Fruit fly (Drosophila melanogaster) whole organism, embryonic: ENCODE data around the gene CG15528.

Experiments
- Ada2b ChIP-seq: fragments of 200-800 bp; sonication (Bioruptor generic); IDR thresholded peaks from 2 replicates; pipeline ENCODE4 v1.3.6; 2022; ENCODE audit warnings: missing biosample characterization, missing genetic modification characterization
- CG10147 ChIP-seq: fragments of 200-800 bp; sonication (Bioruptor generic); optimal IDR thresholded peaks from 2 replicates; lab custom pipeline; 2019; ENCODE audit warnings: missing biosample characterization, mild to moderate bottlenecking, missing genetic modification characterization, moderate library complexity
- CG10321 ChIP-seq: fragments of 200-800 bp; sonication (Bioruptor generic); IDR thresholded peaks from 2 replicates; pipeline ENCODE4 v1.3.6; 2022; ENCODE audit warnings: missing biosample characterization, missing genetic modification characterization
- CG10979 ChIP-seq: fragments of 200-800 bp; sonication (Bioruptor generic); optimal IDR thresholded peaks from 2 replicates; lab custom pipeline; 2018; ENCODE audit warnings: missing biosample characterization, mild to moderate bottlenecking, missing genetic modification characterization, moderate library complexity
- CG11398 ChIP-seq: fragments of 200-800 bp; sonication (Bioruptor generic); optimal IDR thresholded peaks from 2 replicates; lab custom pipeline; 2016; ENCODE audit warnings: missing biosample characterization, missing genetic modification characterization
- CG1647 ChIP-seq: fragments of 200-800 bp; sonication (Bioruptor generic); optimal IDR thresholded peaks from 3 replicates; lab custom pipeline; 2016; ENCODE audit warnings: missing biosample characterization, missing genetic modification characterization
- CG16813 ChIP-seq: fragments of 200-800 bp; sonication (Bioruptor generic); IDR thresholded peaks from 3 replicates; pipeline ENCODE4 v1.3.6; 2022; ENCODE audit warnings: missing biosample characterization, missing genetic modification characterization; ENCODE audit not compliant: partially characterized antibody
- CG17328 ChIP-seq: fragments of 200-800 bp; sonication (Bioruptor generic); IDR thresholded peaks from 2 replicates; pipeline ENCODE4 v1.3.6; 2022; ENCODE audit warnings: missing biosample characterization, missing genetic modification characterization
- CG17829 ChIP-seq: fragments of 200-800 bp; optimal IDR thresholded peaks from 2 replicates; lab custom pipeline; 2019; ENCODE audit warnings: missing biosample characterization, mild to moderate bottlenecking, missing genetic modification characterization, moderate library complexity
- CG1792 ChIP-seq: fragments of 200-800 bp; sonication (Bioruptor generic); optimal IDR thresholded peaks from 2 replicates; lab custom pipeline; 2016; ENCODE audit warnings: missing biosample characterization, missing genetic modification characterization
- CG18011 ChIP-seq: fragments of 200-800 bp; sonication (Bioruptor generic); optimal IDR thresholded peaks from 2 replicates; lab custom pipeline; 2017; ENCODE audit warnings: missing biosample characterization, missing genetic modification characterization, mild to moderate bottlenecking, moderate library complexity, missing genotype
- CG18262 ChIP-seq: fragments of 200-800 bp; optimal IDR thresholded peaks from 3 replicates; lab custom pipeline; 2019; ENCODE audit warnings: missing biosample characterization, mild to moderate bottlenecking, missing genetic modification characterization, moderate library complexity
- CG1832 ChIP-seq: fragments of 200-800 bp; sonication (Bioruptor generic); optimal IDR thresholded peaks from 2 replicates; lab custom pipeline; 2017; ENCODE audit warnings: missing biosample characterization, mild to moderate bottlenecking, missing genetic modification characterization, inconsistent platforms
- CG3065 ChIP-seq: fragments of 200-800 bp; sonication (Bioruptor generic); optimal IDR thresholded peaks from 2 replicates; lab custom pipeline; 2016; ENCODE audit warnings: missing biosample characterization, missing genetic modification characterization
- CG31224 ChIP-seq: fragments of 200-800 bp; sonication (Bioruptor generic); IDR thresholded peaks from 2 replicates; pipeline ENCODE4 v1.3.6; 2022; ENCODE audit warnings: missing biosample characterization, missing genetic modification characterization
- CG3281 ChIP-seq: fragments of 200-800 bp; sonication (Bioruptor generic); optimal IDR thresholded peaks from 3 replicates; lab custom pipeline; 2017; ENCODE audit warnings: missing biosample characterization, mild to moderate bottlenecking, missing genetic modification characterization
- CG34224 ChIP-seq: fragments of 200-800 bp; sonication (Bioruptor generic); IDR thresholded peaks from 3 replicates; pipeline ENCODE4 v1.3.6; 2022; ENCODE audit warnings: missing biosample characterization, missing genetic modification characterization; ENCODE audit not compliant: partially characterized antibody
- CG34422 ChIP-seq: fragments of 200-800 bp; sonication (Bioruptor generic); IDR thresholded peaks from 3 replicates; pipeline ENCODE4 v1.3.6; 2022; ENCODE audit warnings: missing biosample characterization, missing genetic modification characterization
- CG3838 ChIP-seq: fragments of 200-800 bp; sonication (Bioruptor generic); optimal IDR thresholded peaks from 3 replicates; lab custom pipeline; 2016; ENCODE audit warnings: missing biosample characterization, missing genetic modification characterization
- CG4820 ChIP-seq: fragments of 200-800 bp; sonication (Bioruptor generic); optimal IDR thresholded peaks from 3 replicates; lab custom pipeline; 2016; ENCODE audit warnings: missing biosample characterization, missing genetic modification characterization
- CG6765 ChIP-seq: fragments of 200-800 bp; sonication (Bioruptor generic); optimal IDR thresholded peaks from 3 replicates; lab custom pipeline; 2017; ENCODE audit warnings: missing biosample characterization, mild to moderate bottlenecking, missing genetic modification characterization
- CG8089 ChIP-seq: fragments of 200-800 bp; sonication (Bioruptor generic); optimal IDR thresholded peaks from 3 replicates; lab custom pipeline; 2016; ENCODE audit warnings: missing biosample characterization, missing genetic modification characterization
- CG9437 ChIP-seq: fragments of 200-800 bp; sonication (Bioruptor generic); optimal IDR thresholded peaks from 2 replicates; lab custom pipeline; 2018; ENCODE audit warnings: missing biosample characterization, mild to moderate bottlenecking, missing genetic modification characterization
- CG9727 ChIP-seq: fragments of 200-800 bp; sonication (Bioruptor generic); optimal IDR thresholded peaks from 3 replicates; lab custom pipeline; 2017; ENCODE audit warnings: missing biosample characterization, mild to moderate bottlenecking, missing genetic modification characterization
- CG9876 ChIP-seq: fragments of 200-800 bp; sonication (Bioruptor generic); optimal IDR thresholded peaks from 2 replicates; lab custom pipeline; 2016; ENCODE audit warnings: missing biosample characterization, missing genetic modification characterization
- Camta ChIP-seq: fragments of 200-800 bp; sonication (Bioruptor generic); optimal IDR thresholded peaks from 2 replicates; lab custom pipeline; 2016; ENCODE audit warnings: missing biosample characterization, missing genetic modification characterization
- CoRest ChIP-seq: fragments of 200-800 bp; sonication (Bioruptor generic); optimal IDR thresholded peaks from 3 replicates; lab custom pipeline; 2018; ENCODE audit warnings: missing biosample characterization, mild to moderate bottlenecking, missing genetic modification characterization, moderate library complexity
- D19B ChIP-seq: fragments of 200-800 bp; sonication (Bioruptor generic); optimal IDR thresholded peaks from 2 replicates; lab custom pipeline; 2017; ENCODE audit warnings: missing biosample characterization, mild to moderate bottlenecking, missing genetic modification characterization
- Dbx ChIP-seq: fragments of 200-800 bp; sonication (Bioruptor generic); IDR thresholded peaks from 3 replicates; pipeline ENCODE4 v1.3.6; 2022; ENCODE audit warnings: missing biosample characterization, missing genetic modification characterization
- Eip74EF ChIP-seq, 2 experiments: fragments of 200-800 bp in 1 of 2; fragments of >200 bp in 1 of 2; sonication (Bioruptor generic) in 1 of 2; optimal IDR thresholded peaks; 2 replicates each; lab custom pipeline; 2017 to 2019; ENCODE audit warnings: missing biosample characterization in 2 of 2, missing genetic modification characterization in 2 of 2, mild to moderate bottlenecking in 1 of 2, moderate library complexity in 1 of 2
- HLH3B ChIP-seq: fragments of 200-800 bp; sonication (Bioruptor generic); IDR thresholded peaks from 2 replicates; pipeline ENCODE4 v1.3.6; 2022; ENCODE audit warnings: missing biosample characterization, missing genetic modification characterization
- Hey ChIP-seq: fragments of 200-800 bp; sonication (Bioruptor generic); optimal IDR thresholded peaks from 3 replicates; lab custom pipeline; 2018; ENCODE audit warnings: missing biosample characterization, mild to moderate bottlenecking, missing genetic modification characterization
- Lpt ChIP-seq: fragments of >200 bp; optimal IDR thresholded peaks from 2 replicates; lab custom pipeline; 2018; ENCODE audit warnings: missing biosample characterization, missing genetic modification characterization
- Max ChIP-seq: fragments of 200-800 bp; sonication (Bioruptor generic); optimal IDR thresholded peaks from 2 replicates; lab custom pipeline; 2016; ENCODE audit warnings: missing biosample characterization, mild to moderate bottlenecking, missing genetic modification characterization
- Med ChIP-seq: fragments of 200-800 bp; sonication (Bioruptor generic); peaks from one replicate; lab custom pipeline; 2016; ENCODE audit warnings: missing biosample characterization, missing genetic modification characterization, mild to moderate bottlenecking, inconsistent platforms, moderate library complexity
- Nf-YC ChIP-seq: fragments of 200-800 bp; optimal IDR thresholded peaks from 3 replicates; lab custom pipeline; 2019; ENCODE audit warnings: missing biosample characterization, mild to moderate bottlenecking, missing genetic modification characterization, moderate library complexity
- Xrp1 ChIP-seq: fragments of 200-800 bp; sonication (Bioruptor generic); IDR thresholded peaks from 2 replicates; pipeline ENCODE4 v1.3.6; 2022; ENCODE audit warnings: missing biosample characterization, missing genetic modification characterization
- al ChIP-seq: fragments of 200-800 bp; sonication (Bioruptor generic); IDR thresholded peaks from 2 replicates; pipeline ENCODE4 v1.3.6; 2022; ENCODE audit warnings: missing biosample characterization, missing genetic modification characterization
- bowl ChIP-seq: fragments of 200-800 bp; sonication (Bioruptor generic); IDR thresholded peaks from 2 replicates; pipeline ENCODE4 v1.3.6; 2022; ENCODE audit warnings: missing biosample characterization, missing genetic modification characterization
- gcm ChIP-seq: fragments of 200-800 bp; sonication (Bioruptor generic); optimal IDR thresholded peaks from 2 replicates; lab custom pipeline; 2019; ENCODE audit warnings: missing biosample characterization, mild to moderate bottlenecking, missing genetic modification characterization, moderate library complexity
- hth ChIP-seq: fragments of >200 bp; optimal IDR thresholded peaks from 2 replicates; lab custom pipeline; 2017; ENCODE audit warnings: inconsistent platforms
- jigr1 ChIP-seq: fragments of 200-800 bp; sonication (Bioruptor generic); IDR thresholded peaks from 3 replicates; pipeline ENCODE4 v1.3.6; 2022; ENCODE audit warnings: missing biosample characterization, missing genetic modification characterization
- kni ChIP-seq: fragments of 200-800 bp; sonication (Bioruptor generic); optimal IDR thresholded peaks from 3 replicates; lab custom pipeline; 2017; ENCODE audit warnings: mild to moderate bottlenecking, missing biosample characterization, missing genetic modification reagents, missing genetic modification characterization
- lmd ChIP-seq: fragments of 200-800 bp; sonication (Bioruptor generic); IDR thresholded peaks from 2 replicates; pipeline ENCODE4 v1.3.6; 2022; ENCODE audit warnings: missing biosample characterization, missing genetic modification characterization
- p53 ChIP-seq: fragments of 200-800 bp; sonication (Bioruptor generic); optimal IDR thresholded peaks from 2 replicates; lab custom pipeline; 2016; ENCODE audit warnings: missing biosample characterization, missing genetic modification characterization
- pb ChIP-seq: fragments of 200-800 bp; sonication (Bioruptor generic); optimal IDR thresholded peaks from 3 replicates; lab custom pipeline; 2016; ENCODE audit warnings: missing biosample characterization, missing genetic modification characterization
- peb ChIP-seq: fragments of 200-800 bp; sonication (Bioruptor generic); IDR thresholded peaks from 2 replicates; pipeline ENCODE4 v1.3.6; 2022; ENCODE audit warnings: missing biosample characterization, missing genetic modification characterization
- pum ChIP-seq: fragments of 200-800 bp; sonication (Bioruptor generic); optimal IDR thresholded peaks from 2 replicates; lab custom pipeline; 2016; ENCODE audit warnings: missing biosample characterization, missing genetic modification characterization
- so ChIP-seq: fragments of 200-800 bp; sonication (Bioruptor generic); IDR thresholded peaks from 3 replicates; pipeline ENCODE4 v1.3.6; 2022; ENCODE audit warnings: missing biosample characterization, missing genetic modification characterization
- ssp ChIP-seq: fragments of 200-800 bp; sonication (Bioruptor generic); IDR thresholded peaks from 2 replicates; pipeline ENCODE4 v1.3.6; 2022; ENCODE audit warnings: missing biosample characterization, missing genetic modification characterization
- tin ChIP-seq: fragments of 200-800 bp; sonication (Bioruptor generic); optimal IDR thresholded peaks from 3 replicates; lab custom pipeline; 2016; ENCODE audit warnings: missing biosample characterization, missing genetic modification characterization

Gene CG15528

dm6 chr3R:30043139-30043744 is 8.7 kb downstream of the CG15528 start, which contains the start of gene Sry-delta (continued):
- TF ChIP-seq al (GFP tag; lab: Robert Waterston, UW) (peak; percentile 80), CG16813 (GFP tag; lab: Robert Waterston, UW) (peak; percentile 78), CG10979 (tag; lab: Kevin White, UChicago) (peak; percentile 59), Hey (tag; lab: Kevin White, UChicago) (no peak), CG1792 (GFP tag; lab: Kevin White, UChicago) (peak; percentile 79), CG17829 (peak; percentile 84), CG10147 (GFP tag; lab: Kevin White, UChicago) (peak; percentile 67), Nf-YC (peak; percentile 63), CG17328 (GFP tag; lab: Robert Waterston, UW) (peak; percentile 73), tin (GFP tag; lab: Kevin White, UChicago) (peak; percentile 91), bowl (GFP tag; lab: Robert Waterston, UW) (0 out of 2 replicates have a peak, but pooled peaks have one; percentile 25), Xrp1 (GFP tag; lab: Robert Waterston, UW) (peak; percentile 68; the same call in 1 of the 2 replicates), CG11398 (peak; percentile 70), CG34224 (peak; percentile 76), so (GFP tag; lab: Robert Waterston, UW) (no peak), peb (GFP tag; lab: Robert Waterston, UW) (peak; percentile 46; the same call in 1 of the 2 replicates), CG4820 (peak; percentile 65), CG1647 (GFP tag; lab: Kevin White, UChicago) (peak; percentile 91), CG34422 (GFP tag; lab: Robert Waterston, UW) (peak; percentile 84), CG3838 (GFP tag; lab: Kevin White, UChicago) (peak; percentile 20), CG10321 (GFP tag; lab: Robert Waterston, UW) (peak; percentile 8; the same call in 1 of the 2 replicates), Med (GFP tag; lab: Kevin White, UChicago) (peak; percentile 99), CG18011 (GFP tag; lab: Kevin White, UChicago) (peak; percentile 72), hth (lab: Kevin White, UChicago) (no peak), CG9876 (GFP tag; lab: Kevin White, UChicago) (peak; percentile 92), lmd (GFP tag; lab: Robert Waterston, UW) (peak; percentile 62; the same call in 1 of the 2 replicates), Camta (GFP tag; lab: Kevin White, UChicago) (peak; percentile 78), D19B (no peak), p53 (GFP tag; lab: Kevin White, UChicago) (peak; percentile 87), CG8089 (GFP tag; lab: Kevin White, UChicago) (peak; percentile 70), ssp (GFP tag; lab: Robert Waterston, UW) (peak; percentile 83), Max (GFP tag; lab: Kevin White, UChicago) (peak; percentile 80), Eip74EF (GFP tag; optimal IDR thresholded peaks at IDR 0.05; lab: Kevin White, UChicago) (no peak), Dbx (peak; percentile 92), CG6765 (GFP tag; lab: Kevin White, UChicago) (peak; percentile 40), gcm (peak; percentile 24), CG9437 (GFP tag; lab: Kevin White, UChicago) (no peak), CG3281 (GFP tag; lab: Kevin White, UChicago) (peak; percentile 82), kni (GFP tag; lab: Kevin White, UChicago) (peak; percentile 17), pum (GFP tag; lab: Kevin White, UChicago) (peak; percentile 86), Lpt (GFP tag; lab: Kevin White, UChicago) (no peak), pb (GFP tag; lab: Kevin White, UChicago) (no peak), CG3065 (GFP tag; lab: Kevin White, UChicago) (peak; percentile 45), CG9727 (peak; percentile 78), Ada2b (GFP tag; lab: Robert Waterston, UW) (peak; percentile 77), CG31224 (GFP tag; lab: Robert Waterston, UW) (peak; percentile 57), CoRest (peak; percentile 70), CG18262 (peak; percentile 63), HLH3B (GFP tag; lab: Robert Waterston, UW) (peak; percentile 63), CG1832 (no peak), jigr1 (GFP tag; lab: Robert Waterston, UW) (no peak; the same call in 2 of the 3 replicates)
